Worm (Caenorhabditis elegans) whole organism, early embryonic: ENCODE data around the gene unc-84.

Source experiments
- aly-1 ChIP-seq: sonication (generic microtip); optimal IDR thresholded peaks from 2 replicates; lab custom pipeline; 2016; ENCODE audit warnings: missing genetic modification characterization, missing compliant biosample characterization
- ama-1 ChIP-seq: fragments of 150-350 bp; optimal IDR thresholded peaks from 2 replicates; lab custom pipeline; 2014
- flt-1 ChIP-seq: fragments of 200-800 bp; sonication (Bioruptor generic); IDR thresholded peaks from 2 replicates; pipeline ENCODE4 v1.3.6; 2022; ENCODE audit warnings: missing genetic modification characterization, missing compliant biosample characterization
- hmg-4 ChIP-seq: fragments of 200-800 bp; sonication (Bioruptor generic); optimal IDR thresholded peaks from 2 replicates; lab custom pipeline; 2018; ENCODE audit warnings: mild to moderate bottlenecking, missing genetic modification characterization, missing compliant biosample characterization
- pes-1 ChIP-seq: fragments of 200-800 bp; sonication (Bioruptor generic); IDR thresholded peaks from 2 replicates; pipeline ENCODE4 v1.3.6; 2022; ENCODE audit warnings: missing genetic modification reagents, missing genetic modification characterization, missing compliant biosample characterization
- scrt-1 ChIP-seq: fragments of 200-800 bp; sonication (Bioruptor generic); IDR thresholded peaks from 2 replicates; pipeline ENCODE4 v1.3.6; 2022; ENCODE audit warnings: missing genetic modification characterization, missing compliant biosample characterization
- tbx-11 ChIP-seq: fragments of 200-800 bp; sonication (Bioruptor generic); IDR thresholded peaks from 2 replicates; pipeline ENCODE4 v1.3.6; 2022; ENCODE audit warnings: missing genetic modification characterization, missing compliant biosample characterization

DNA sequence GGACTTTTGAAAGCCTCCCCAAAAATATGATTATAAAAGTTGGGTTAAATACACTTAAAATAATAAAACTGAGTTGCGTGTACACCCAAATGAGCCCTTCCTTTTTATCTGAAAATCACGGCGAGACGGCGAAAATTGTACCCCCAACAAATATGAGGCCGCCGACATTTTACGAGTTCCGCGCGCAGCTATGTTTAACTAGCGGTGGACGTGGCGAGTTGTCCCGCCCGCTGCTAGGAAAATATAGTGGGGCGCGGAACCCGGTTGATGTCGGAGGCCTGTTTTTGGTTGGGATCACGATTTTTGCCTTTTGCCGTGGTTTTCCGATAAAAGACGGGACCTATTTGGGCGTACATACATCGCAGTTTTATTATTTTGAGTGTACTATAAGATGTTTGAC lies 48.5 kb downstream of the unc-84 start:
- no peak for TF ChIP-seq hmg-4
- no peak for TF ChIP-seq scrt-1 (GFP tag; lab: Robert Waterston, UW)
- TF ChIP-seq tbx-11 (GFP tag; lab: Robert Waterston, UW): no peak
- no peak for TF ChIP-seq ama-1 (lab: Kevin White, UChicago)
- TF ChIP-seq flt-1 (GFP tag; lab: Robert Waterston, UW): no peak
- no peak for TF ChIP-seq aly-1
- TF ChIP-seq pes-1 (GFP tag; lab: Robert Waterston, UW): no peak
